Fruit fly (Drosophila melanogaster) whole organism, embryonic: ENCODE results near the gene CG7739.

Source experiments
- ATbp ChIP-seq: fragments of 200-800 bp; sonication (Bioruptor generic); optimal IDR thresholded peaks from 2 replicates; lab custom pipeline; 2017; ENCODE audit warnings: missing biosample characterization, mild to moderate bottlenecking, missing genetic modification characterization, missing genetic modification reagents
- Ada2b ChIP-seq: fragments of 200-800 bp; sonication (Bioruptor generic); IDR thresholded peaks from 2 replicates; pipeline ENCODE4 v1.3.6; 2022; ENCODE audit warnings: missing biosample characterization, missing genetic modification characterization
- Atf3 ChIP-seq: fragments of 200-800 bp; sonication (Bioruptor generic); optimal IDR thresholded peaks from 3 replicates; lab custom pipeline; 2016; ENCODE audit warnings: missing biosample characterization, missing genetic modification characterization
- CG11085 ChIP-seq: fragments of 200-800 bp; sonication (Bioruptor generic); IDR thresholded peaks from 2 replicates; pipeline ENCODE4 v1.3.6; 2022; ENCODE audit warnings: missing biosample characterization, missing genetic modification characterization
- CG11093 ChIP-seq: fragments of 200-800 bp; sonication (Bioruptor generic); IDR thresholded peaks from 3 replicates; pipeline ENCODE4 v1.3.6; 2022; ENCODE audit warnings: missing biosample characterization, missing genetic modification characterization
- CG11456 ChIP-seq: fragments of 200-800 bp; sonication (Bioruptor generic); IDR thresholded peaks from 3 replicates; pipeline ENCODE4 v1.3.6; 2022; ENCODE audit warnings: missing biosample characterization, missing genetic modification characterization
- CG11560 ChIP-seq: fragments of 200-800 bp; sonication (Bioruptor generic); IDR thresholded peaks from 3 replicates; pipeline ENCODE4 v1.3.6; 2022; ENCODE audit warnings: missing biosample characterization, missing genetic modification characterization
- CG11695 ChIP-seq: fragments of 200-800 bp; sonication (Bioruptor generic); IDR thresholded peaks from 3 replicates; pipeline ENCODE4 v1.3.6; 2022; ENCODE audit warnings: missing biosample characterization, missing genetic modification characterization
- CG11696 ChIP-seq: fragments of 200-800 bp; sonication (Bioruptor generic); IDR thresholded peaks from 2 replicates; pipeline ENCODE4 v1.3.6; 2022; ENCODE audit warnings: missing biosample characterization, missing genetic modification characterization
- CG12104 ChIP-seq: fragments of 200-800 bp; sonication (Bioruptor generic); optimal IDR thresholded peaks from 3 replicates; lab custom pipeline; 2016; ENCODE audit warnings: missing biosample characterization, missing genetic modification characterization
- CG12155 ChIP-seq: fragments of 200-800 bp; sonication (Bioruptor generic); optimal IDR thresholded peaks from 3 replicates; lab custom pipeline; 2016; ENCODE audit warnings: missing biosample characterization, missing genetic modification characterization
- CG13424 ChIP-seq: fragments of 200-800 bp; sonication (Bioruptor generic); optimal IDR thresholded peaks from 2 replicates; lab custom pipeline; 2019; ENCODE audit warnings: missing biosample characterization, mild to moderate bottlenecking, missing genetic modification characterization, moderate library complexity
- CG14050 ChIP-seq: fragments of 200-800 bp; sonication (Bioruptor generic); IDR thresholded peaks from 3 replicates; pipeline ENCODE4 v1.3.6; 2022; ENCODE audit warnings: missing biosample characterization, missing genetic modification characterization
- CG1602 ChIP-seq: fragments of 200-800 bp; sonication (Bioruptor generic); optimal IDR thresholded peaks from 3 replicates; lab custom pipeline; 2016; ENCODE audit warnings: missing biosample characterization, missing genetic modification characterization
- CG17328 ChIP-seq: fragments of 200-800 bp; sonication (Bioruptor generic); IDR thresholded peaks from 2 replicates; pipeline ENCODE4 v1.3.6; 2022; ENCODE audit warnings: missing biosample characterization, missing genetic modification characterization
- CG2120 ChIP-seq: fragments of 200-800 bp; sonication (Bioruptor generic); optimal IDR thresholded peaks from 3 replicates; lab custom pipeline; 2016; ENCODE audit warnings: missing biosample characterization, missing genetic modification characterization
- CG2712 ChIP-seq: fragments of 200-800 bp; optimal IDR thresholded peaks from 3 replicates; lab custom pipeline; 2019; ENCODE audit warnings: missing biosample characterization, mild to moderate bottlenecking, missing genetic modification characterization, moderate library complexity
- CG32532 ChIP-seq: fragments of 200-800 bp; sonication (Bioruptor generic); IDR thresholded peaks from 2 replicates; pipeline ENCODE4 v1.3.6; 2022; ENCODE audit warnings: missing biosample characterization, missing genetic modification characterization
- CG32772 ChIP-seq: fragments of 200-800 bp; sonication (Bioruptor generic); IDR thresholded peaks from 2 replicates; pipeline ENCODE4 v1.3.6; 2022; ENCODE audit warnings: missing biosample characterization, missing genetic modification characterization
- CG4707 ChIP-seq: fragments of 200-800 bp; sonication (Bioruptor generic); optimal IDR thresholded peaks from 2 replicates; lab custom pipeline; 2018; ENCODE audit warnings: missing biosample characterization, mild to moderate bottlenecking, missing genetic modification characterization, moderate library complexity
- CG5953 ChIP-seq: fragments of 200-800 bp; sonication (Bioruptor generic); IDR thresholded peaks from 2 replicates; pipeline ENCODE4 v1.3.6; 2022; ENCODE audit warnings: missing biosample characterization, missing genetic modification characterization
- CG6175 ChIP-seq: fragments of 200-800 bp; sonication (Bioruptor generic); IDR thresholded peaks from 3 replicates; pipeline ENCODE4 v1.3.6; 2022; ENCODE audit warnings: missing biosample characterization, missing genetic modification characterization
- CG6254 ChIP-seq: fragments of 200-800 bp; sonication (Bioruptor generic); optimal IDR thresholded peaks from 3 replicates; lab custom pipeline; 2017; ENCODE audit warnings: mild to moderate bottlenecking, missing biosample characterization, missing genetic modification reagents, missing genetic modification characterization
- CG6791 ChIP-seq: fragments of 200-800 bp; sonication (Bioruptor generic); IDR thresholded peaks from 3 replicates; pipeline ENCODE4 v1.3.6; 2022; ENCODE audit warnings: missing biosample characterization, missing genetic modification characterization; ENCODE audit not compliant: partially characterized antibody
- CG8281 ChIP-seq: fragments of 200-800 bp; sonication (Bioruptor generic); optimal IDR thresholded peaks from 2 replicates; lab custom pipeline; 2018; ENCODE audit warnings: missing biosample characterization, mild to moderate bottlenecking, missing genetic modification characterization, moderate library complexity
- D19B ChIP-seq: fragments of 200-800 bp; sonication (Bioruptor generic); optimal IDR thresholded peaks from 2 replicates; lab custom pipeline; 2017; ENCODE audit warnings: missing biosample characterization, mild to moderate bottlenecking, missing genetic modification characterization
- E2f1 ChIP-seq: fragments of 200-800 bp; sonication (Bioruptor generic); IDR thresholded peaks from 2 replicates; pipeline ENCODE4 v1.3.6; 2022; ENCODE audit warnings: missing biosample characterization, missing genetic modification characterization
- Fer2 ChIP-seq: fragments of 200-800 bp; sonication (Bioruptor generic); optimal IDR thresholded peaks from 2 replicates; lab custom pipeline; 2018; ENCODE audit warnings: missing biosample characterization, mild to moderate bottlenecking, missing genetic modification characterization, moderate library complexity
- H2.0 ChIP-seq: fragments of 200-800 bp; sonication (Bioruptor generic); IDR thresholded peaks from 2 replicates; pipeline ENCODE4 v1.3.6; 2022; ENCODE audit warnings: missing biosample characterization, missing genetic modification characterization
- HmgZ ChIP-seq: fragments of 200-800 bp; sonication (Bioruptor generic); optimal IDR thresholded peaks from 2 replicates; lab custom pipeline; 2018; ENCODE audit warnings: missing biosample characterization, mild to moderate bottlenecking, missing genetic modification characterization
- Hr3 ChIP-seq: fragments of 200-800 bp; sonication (Bioruptor generic); optimal IDR thresholded peaks from 3 replicates; lab custom pipeline; 2016; ENCODE audit warnings: missing biosample characterization, missing genetic modification characterization
- Lim3 ChIP-seq: fragments of 200-800 bp; sonication (Bioruptor generic); IDR thresholded peaks from 2 replicates; pipeline ENCODE4 v1.3.6; 2022; ENCODE audit warnings: missing biosample characterization, missing genetic modification characterization
- Scr ChIP-seq: fragments of 200-800 bp; sonication (Bioruptor generic); IDR thresholded peaks from 2 replicates; pipeline ENCODE4 v1.3.6; 2022; ENCODE audit warnings: missing biosample characterization, missing genetic modification characterization; ENCODE audit not compliant: partially characterized antibody
- Spps ChIP-seq: fragments of 200-800 bp; sonication (Bioruptor generic); optimal IDR thresholded peaks from 2 replicates; lab custom pipeline; 2018; ENCODE audit warnings: missing biosample characterization, mild to moderate bottlenecking, missing genetic modification characterization
- cad ChIP-seq: fragments of >200 bp; optimal IDR thresholded peaks from 2 replicates; lab custom pipeline; 2017; ENCODE audit warnings: missing biosample characterization, missing genetic modification characterization
- danr ChIP-seq: fragments of 200-800 bp; sonication (Bioruptor generic); IDR thresholded peaks from 2 replicates; pipeline ENCODE4 v1.3.6; 2022; ENCODE audit warnings: missing biosample characterization, missing genetic modification characterization
- exex ChIP-seq: fragments of 200-800 bp; sonication (Bioruptor generic); optimal IDR thresholded peaks from 4 replicates; lab custom pipeline; 2018; ENCODE audit warnings: missing biosample characterization, mild to moderate bottlenecking, missing genetic modification characterization, moderate library complexity
- fu2 ChIP-seq: fragments of 200-800 bp; sonication (Bioruptor generic); optimal IDR thresholded peaks from 2 replicates; lab custom pipeline; 2016; ENCODE audit warnings: missing biosample characterization, missing genetic modification characterization
- gem ChIP-seq: fragments of 200-800 bp; sonication (Bioruptor generic); optimal IDR thresholded peaks from 2 replicates; lab custom pipeline; 2019; ENCODE audit warnings: missing biosample characterization, mild to moderate bottlenecking, missing genetic modification characterization, moderate library complexity
- gsb ChIP-seq: fragments of 200-800 bp; sonication (Bioruptor generic); IDR thresholded peaks from 2 replicates; pipeline ENCODE4 v1.3.6; 2022; ENCODE audit warnings: missing biosample characterization, missing genetic modification characterization
- her ChIP-seq: fragments of 200-800 bp; sonication (Bioruptor generic); optimal IDR thresholded peaks from 2 replicates; lab custom pipeline; 2016; ENCODE audit warnings: missing biosample characterization, missing genetic modification characterization
- jumu ChIP-seq: fragments of 200-800 bp; sonication (Bioruptor generic); optimal IDR thresholded peaks from 3 replicates; lab custom pipeline; 2016; ENCODE audit warnings: missing biosample characterization, missing genetic modification characterization
- p53 ChIP-seq: fragments of 200-800 bp; sonication (Bioruptor generic); optimal IDR thresholded peaks from 2 replicates; lab custom pipeline; 2016; ENCODE audit warnings: missing biosample characterization, missing genetic modification characterization
- pb ChIP-seq: fragments of 200-800 bp; sonication (Bioruptor generic); optimal IDR thresholded peaks from 3 replicates; lab custom pipeline; 2016; ENCODE audit warnings: missing biosample characterization, missing genetic modification characterization
- prd ChIP-seq, 3 experiments: fragments of >200 bp in 2 of 3; fragments of 200-800 bp in 1 of 3; sonication (Bioruptor generic) in 1 of 3; optimal IDR thresholded peaks in 2 of 3; IDR thresholded peaks in 1 of 3; 2 replicates in 2 of 3; 3 replicates in 1 of 3; pipeline versions ENCODE4 v1.3.6 to Lab custom; 2017 to 2022; ENCODE audit warnings: missing biosample characterization in 1 of 3, missing genetic modification characterization in 1 of 3
- row ChIP-seq: fragments of 200-800 bp; sonication (Bioruptor generic); IDR thresholded peaks from 3 replicates; pipeline ENCODE4 v1.3.6; 2022; ENCODE audit warnings: missing biosample characterization, missing genetic modification characterization
- scrt ChIP-seq: fragments of 200-800 bp; sonication (Bioruptor generic); optimal IDR thresholded peaks from 2 replicates; lab custom pipeline; 2018; ENCODE audit warnings: missing biosample characterization, mild to moderate bottlenecking, missing genetic modification characterization, moderate library complexity
- sima ChIP-seq: fragments of 200-800 bp; sonication (Bioruptor generic); optimal IDR thresholded peaks from 2 replicates; lab custom pipeline; 2016; ENCODE audit warnings: missing biosample characterization, missing genetic modification characterization
- sob ChIP-seq: fragments of 200-800 bp; sonication (Bioruptor generic); IDR thresholded peaks from 2 replicates; pipeline ENCODE4 v1.3.6; 2022; ENCODE audit warnings: missing biosample characterization, missing genetic modification characterization
- trem ChIP-seq: fragments of 200-800 bp; optimal IDR thresholded peaks from 3 replicates; lab custom pipeline; 2019; ENCODE audit warnings: missing biosample characterization, mild to moderate bottlenecking, missing genetic modification characterization, moderate library complexity
- wor ChIP-seq: fragments of 200-800 bp; sonication (Bioruptor generic); IDR thresholded peaks from 2 replicates; pipeline ENCODE4 v1.3.6; 2022; ENCODE audit warnings: missing biosample characterization, missing genetic modification characterization

Gene CG7739

DNA sequence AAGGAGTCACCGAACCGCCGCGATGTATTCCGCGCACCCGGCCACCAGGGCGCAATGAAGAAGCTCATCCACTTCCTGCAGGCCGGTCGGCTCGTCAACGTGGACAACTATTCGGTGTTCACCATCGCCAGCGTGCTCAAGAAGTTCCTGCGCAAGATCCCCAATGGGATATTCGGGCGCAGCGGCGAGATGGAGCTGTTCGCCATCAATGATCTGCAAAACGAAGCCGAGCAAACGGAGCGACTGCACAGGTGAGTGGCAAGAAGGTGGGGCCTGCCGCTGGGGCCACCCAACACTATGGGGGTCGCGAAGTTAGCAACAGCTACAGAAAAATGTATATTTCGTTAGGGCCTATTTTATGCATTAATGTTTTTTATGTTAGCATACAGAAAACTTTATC, 26.9 kb upstream of the CG7739 start (continued):
- no peak for TF ChIP-seq CG1602 (GFP tag; lab: Kevin White, UChicago)
- TF ChIP-seq CG8281, result no peak
- TF ChIP-seq Atf3 (GFP tag; lab: Kevin White, UChicago), result no peak
- TF ChIP-seq CG11085, result no peak
- TF ChIP-seq CG14050 (GFP tag; lab: Robert Waterston, UW), result no peak; the same call in 2 of the 3 replicates
- TF ChIP-seq jumu (GFP tag; lab: Kevin White, UChicago), result peak; percentile 5
- TF ChIP-seq D19B (GFP tag; lab: Kevin White, UChicago), result no peak
- no peak for TF ChIP-seq cad
- TF ChIP-seq ATbp (GFP tag; lab: Kevin White, UChicago), result no peak
- TF ChIP-seq CG32532 (GFP tag; lab: Robert Waterston, UW), result 0 out of 2 replicates have a peak, but pooled peaks have one; percentile 16
- TF ChIP-seq gem (tag; lab: Kevin White, UChicago), result no peak
- no peak for TF ChIP-seq CG2120
- TF ChIP-seq Lim3 (GFP tag; lab: Robert Waterston, UW), result no peak
- TF ChIP-seq pb, result peak; percentile 29
- peak; percentile 17; the same call in 1 of the 3 replicates for TF ChIP-seq row (GFP tag; lab: Robert Waterston, UW)
- 0 out of 2 replicates have a peak, but pooled peaks have one; percentile 15 for TF ChIP-seq sob (GFP tag; lab: Robert Waterston, UW)
- TF ChIP-seq CG11695 (GFP tag; lab: Robert Waterston, UW), result no peak
- 0 out of 2 replicates have a peak, but pooled peaks have one; percentile 23 for TF ChIP-seq Ada2b (GFP tag; lab: Robert Waterston, UW)
- TF ChIP-seq CG4707 (GFP tag; lab: Kevin White, UChicago), result no peak
- 0 out of 3 replicates have a peak, but pooled peaks have one; percentile 39 for TF ChIP-seq CG6175
- TF ChIP-seq exex (tag; lab: Kevin White, UChicago), result no peak
- no peak for TF ChIP-seq CG11560 (tag; lab: Robert Waterston, UW)
- TF ChIP-seq Hr3 (GFP tag; lab: Kevin White, UChicago), result no peak
- no peak for TF ChIP-seq prd (optimal IDR thresholded peaks at IDR 0.05; lab: Kevin White, UChicago)
- TF ChIP-seq prd (GFP tag; IDR thresholded peaks at IDR 0.05; lab: Robert Waterston, UW), result 0 out of 3 replicates have a peak, but pooled peaks have one; percentile 11
- TF ChIP-seq CG6791, result 0 out of 3 replicates have a peak, but pooled peaks have one; percentile 1
- no peak for TF ChIP-seq fu2
- TF ChIP-seq CG11456 (GFP tag; lab: Robert Waterston, UW), result peak; percentile 24; the same call in 1 of the 3 replicates
- 0 out of 2 replicates have a peak, but pooled peaks have one; percentile 40 for TF ChIP-seq CG32772
- no peak for TF ChIP-seq E2f1 (GFP tag; lab: Robert Waterston, UW)
- no peak for TF ChIP-seq Fer2 (tag; lab: Kevin White, UChicago)
- TF ChIP-seq Spps, result no peak
- TF ChIP-seq, all 482 proteins: peak for 16

DNA sequence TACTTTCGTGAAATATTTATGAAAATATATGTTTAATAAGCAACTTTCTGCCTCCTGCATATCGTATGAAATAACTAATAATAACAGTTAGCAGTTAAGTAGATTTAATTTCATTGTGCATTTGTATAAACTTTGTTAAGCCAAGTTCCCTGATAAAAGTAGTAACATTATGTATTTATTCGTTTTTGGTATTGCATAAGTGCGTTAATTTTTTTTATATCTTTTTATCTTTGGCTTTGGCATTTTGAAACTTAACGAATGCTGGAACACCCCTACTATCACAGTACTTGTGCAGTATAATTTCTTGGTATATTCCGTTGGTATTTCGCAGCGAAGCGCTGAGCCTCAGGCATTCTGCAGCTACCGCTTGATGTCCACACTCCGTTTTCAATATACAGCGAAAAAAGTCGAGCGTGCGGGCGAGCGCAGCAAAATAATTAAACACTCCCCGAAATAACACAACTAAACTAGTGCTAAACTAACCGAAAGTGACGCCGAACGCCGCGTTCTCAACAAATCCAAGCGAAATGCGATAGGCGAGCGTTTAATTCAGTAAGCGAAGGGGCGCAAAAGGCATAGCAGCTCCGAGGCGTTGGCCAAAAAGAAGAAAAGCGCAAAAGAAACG, 25.8 kb upstream of the CG7739 start, which contains the start of gene RhoGAP71E:
Gene RhoGAP71E, plus strand, starts transcription at position 347 of the 625 bp plus-strand sequence.
- TF ChIP-seq CG11560 (tag; lab: Robert Waterston, UW) (no peak), CG12155 (GFP tag; lab: Kevin White, UChicago) (peak; percentile 15), scrt (GFP tag; lab: Kevin White, UChicago) (peak; percentile 33), danr (no peak), CG11093 (no peak), Scr (GFP tag; lab: Robert Waterston, UW) (peak; percentile 40; the same call in 1 of the 2 replicates), her (peak; percentile 94), CG12104 (GFP tag; lab: Kevin White, UChicago) (peak; percentile 15), CG5953 (GFP tag; lab: Robert Waterston, UW) (no peak), CG32772 (peak; percentile 58), p53 (GFP tag; lab: Kevin White, UChicago) (no peak), trem (peak; percentile 59), sima (GFP tag; lab: Kevin White, UChicago) (no peak), CG13424 (peak; percentile 60), HmgZ (tag; lab: Kevin White, UChicago) (peak; percentile 63), wor (no peak), gsb (GFP tag; lab: Robert Waterston, UW) (no peak), CG17328 (GFP tag; lab: Robert Waterston, UW) (peak; percentile 46; the same call in 1 of the 2 replicates), CG2712 (tag; lab: Kevin White, UChicago) (peak; percentile 69), CG11696 (GFP tag; lab: Robert Waterston, UW) (peak; percentile 36; the same call in 1 of the 2 replicates), H2.0 (GFP tag; lab: Robert Waterston, UW) (0 out of 2 replicates have a peak, but pooled peaks have one; percentile 47), CG6254 (GFP tag; lab: Kevin White, UChicago) (no peak)
